Fruit fly (Drosophila melanogaster): ENCODE measurements around the gene RFeSP.

The RFeSP gene

DNA sequence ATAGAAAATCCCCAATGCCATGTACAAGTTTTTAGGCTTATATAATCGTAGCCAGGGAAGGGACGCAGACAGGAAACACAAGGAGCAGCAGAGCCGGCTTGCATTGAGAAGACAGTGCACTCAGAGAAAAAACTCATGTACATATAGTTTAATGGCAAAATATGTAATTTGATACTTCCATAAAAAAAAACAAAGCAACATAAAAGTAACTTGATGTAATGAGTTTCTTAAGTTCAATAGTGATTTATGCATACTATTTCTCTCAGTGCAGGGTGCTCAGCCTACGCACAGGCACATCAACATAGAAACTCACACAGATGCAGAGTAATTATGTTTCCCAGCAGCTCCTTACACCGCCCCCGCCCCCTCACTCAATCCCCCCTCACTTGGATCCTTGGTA lies 6.8 kb upstream of the RFeSP start (continued):
- TF ChIP-seq Atf3 (GFP tag; optimal IDR thresholded peaks at IDR 0.05) (peak; percentile 52), CG7928 (GFP tag; optimal IDR thresholded peaks at IDR 0.05) (peak; percentile 6), Elba2 (GFP tag; optimal IDR thresholded peaks at IDR 0.05) (no peak), CG18476 (GFP tag; optimal IDR thresholded peaks at IDR 0.05) (peak; percentile 14), CG2116 (GFP tag; optimal IDR thresholded peaks at IDR 0.05) (no peak), cg (GFP tag; optimal IDR thresholded peaks at IDR 0.05) (no peak), chif (GFP tag; optimal IDR thresholded peaks at IDR 0.05) (peak in 1 of 2 experiments; percentile 54), Gsc (GFP tag; IDR thresholded peaks at IDR 0.05) (no peak), run (tag; optimal IDR thresholded peaks at IDR 0.05) (peak; percentile 40), GATAe (GFP tag; conservative IDR thresholded peaks at IDR 0.05) (no peak), CG17802 (tag; optimal IDR thresholded peaks at IDR 0.05) (no peak), trh (GFP tag; optimal IDR thresholded peaks at IDR 0.05) (peak; percentile 21), CG10543 (GFP tag; optimal IDR thresholded peaks at IDR 0.05) (peak; percentile 72), jigr1 (GFP tag; IDR thresholded peaks at IDR 0.05) (no peak), Nf-YC (tag; optimal IDR thresholded peaks at IDR 0.05) (peak; percentile 17), Xbp1 (GFP tag; optimal IDR thresholded peaks at IDR 0.05) (peak; percentile 69), CG2120 (GFP tag; optimal IDR thresholded peaks at IDR 0.05) (peak; percentile 80), CG10366 (GFP tag; IDR thresholded peaks at IDR 0.05) (peak; percentile 72), CG2202 (tag; optimal IDR thresholded peaks at IDR 0.05) (no peak), fd3F (GFP tag; optimal IDR thresholded peaks at IDR 0.05) (peak; percentile 46), btn (GFP tag; optimal IDR thresholded peaks at IDR 0.05) (no peak), CG14710 (tag; optimal IDR thresholded peaks at IDR 0.05) (peak; percentile 1), CG10147 (GFP tag; optimal IDR thresholded peaks at IDR 0.05) (peak; percentile 75), CG14860 (GFP tag; IDR thresholded peaks at IDR 0.05; ENCODE audit: partially characterized antibody) (no peak), tx (GFP tag; optimal IDR thresholded peaks at IDR 0.05) (peak; percentile 37), CG1024 (GFP tag; IDR thresholded peaks at IDR 0.05) (peak; percentile 63), MESR4 (GFP tag; optimal IDR thresholded peaks at IDR 0.05) (no peak), hb (GFP tag; IDR thresholded peaks at IDR 0.05; ENCODE audit: partially characterized antibody) (no peak), bsh (GFP tag; optimal IDR thresholded peaks at IDR 0.05) (peak in 1 of 2 experiments; percentile 64), CG2889 (GFP tag; IDR thresholded peaks at IDR 0.05) (peak; percentile 71; the same call in 2 of the 3 replicates), Optix (GFP tag; IDR thresholded peaks at IDR 0.05) (peak; percentile 67), chinmo (GFP tag; IDR thresholded peaks at IDR 0.05; ENCODE audit: partially characterized antibody) (no peak), H2.0 (GFP tag; IDR thresholded peaks at IDR 0.05) (peak; percentile 48), gcm (GFP tag; optimal IDR thresholded peaks at IDR 0.05) (peak; percentile 26), CG15479 (GFP tag; optimal IDR thresholded peaks at IDR 0.05) (no peak), CG1602 (GFP tag; optimal IDR thresholded peaks at IDR 0.05) (peak; percentile 38), C15 (GFP tag; IDR thresholded peaks at IDR 0.05) (peak; percentile 58; the same call in 1 of the 3 replicates), CG17328 (GFP tag; IDR thresholded peaks at IDR 0.05) (peak; percentile 61), CG6272 (GFP tag; IDR thresholded peaks at IDR 0.05) (0 out of 2 replicates have a peak, but pooled peaks have one; percentile 20), CG12236 (GFP tag; optimal IDR thresholded peaks at IDR 0.05) (no peak), ro (GFP tag; IDR thresholded peaks at IDR 0.05) (no peak), nerfin-1 (tag; optimal IDR thresholded peaks at IDR 0.05) (peak; percentile 42), grn (GFP tag; optimal IDR thresholded peaks at IDR 0.05) (no peak), Sin3A (optimal IDR thresholded peaks at IDR 0.05) (no peak), ttk (GFP tag; IDR thresholded peaks at IDR 0.05) (peak; percentile 74), CG4328 (GFP tag; optimal IDR thresholded peaks at IDR 0.05) (peak; percentile 10), Doc3 (GFP tag; IDR thresholded peaks at IDR 0.05; ENCODE audit: partially characterized antibody) (no peak), CG14050 (GFP tag; IDR thresholded peaks at IDR 0.05) (peak; percentile 49; the same call in 2 of the 3 replicates), ranshi (GFP tag; IDR thresholded peaks at IDR 0.05) (peak; percentile 80), CG2875 (GFP tag; optimal IDR thresholded peaks at IDR 0.05) (peak; percentile 18), disco-r (GFP tag; optimal IDR thresholded peaks at IDR 0.05) (peak; percentile 6)

Measured in whole organism, embryonic.